Worm (Caenorhabditis elegans) whole organism, L4 larva: ENCODE data around the gene mspn-1.

ENCODE experiments used
- ama-1 ChIP-seq: fragments of 150-350 bp; optimal IDR thresholded peaks from 2 replicates; lab custom pipeline; 2014; ENCODE audit warnings: inconsistent platforms, mixed read lengths
- dpl-1 ChIP-seq: fragments of 150-350 bp; optimal IDR thresholded peaks from 2 replicates; lab custom pipeline; 2014; ENCODE audit warnings: missing biosample characterization, missing genetic modification reagents, missing genetic modification characterization
- mdl-1 ChIP-seq, 2 experiments: fragments of 150-350 bp in 1 of 2; sonication (generic microtip) in 1 of 2; optimal IDR thresholded peaks; 2 replicates each; lab custom pipeline; 2014 to 2017; ENCODE audit warnings: missing biosample characterization in 2 of 2, missing genetic modification characterization in 2 of 2
- nhr-11 ChIP-seq: fragments of 150-350 bp; optimal IDR thresholded peaks from 2 replicates; lab custom pipeline; 2014; ENCODE audit warnings: missing biosample characterization, missing genetic modification characterization
- spr-3 ChIP-seq: fragments of 200-800 bp; sonication (Bioruptor generic); optimal IDR thresholded peaks from 2 replicates; lab custom pipeline; 2018; ENCODE audit warnings: mild to moderate bottlenecking, missing genetic modification characterization, missing compliant biosample characterization
- unc-39 ChIP-seq: sonication (generic microtip); optimal IDR thresholded peaks from 2 replicates; lab custom pipeline; 2017; ENCODE audit warnings: missing biosample characterization, missing genetic modification characterization

DNA sequence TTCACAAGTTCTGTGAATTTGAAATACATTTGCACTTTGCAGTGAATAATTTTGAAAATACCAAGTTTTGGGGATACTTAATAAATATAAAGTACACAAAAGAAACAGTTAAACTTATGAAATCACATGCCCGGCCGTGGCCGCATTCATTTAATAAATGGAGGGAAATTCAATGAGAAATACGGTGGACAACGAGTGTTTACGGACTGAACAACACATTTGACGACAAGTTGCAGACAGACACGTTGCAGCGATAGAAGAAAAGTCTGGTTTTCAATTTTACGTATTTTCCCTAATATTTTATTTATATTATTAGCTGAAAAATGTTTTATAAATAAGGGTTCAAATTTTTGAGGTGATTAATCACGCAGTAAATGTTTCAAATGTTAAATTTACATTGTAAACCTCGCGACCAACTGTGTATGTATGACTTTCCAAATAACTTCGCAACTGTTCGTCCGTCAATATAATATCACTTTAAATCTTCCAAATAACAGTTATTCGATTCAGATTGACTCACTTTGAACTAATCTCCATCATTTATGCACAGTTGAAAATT is 26.2 kb upstream of the mspn-1 start, which contains the start of gene copg-1:
- TF ChIP-seq nhr-11 (tag; lab: Kevin White, UChicago) (no peak), dpl-1 (GFP tag; lab: Kevin White, UChicago) (peak; percentile 55), ama-1 (lab: Kevin White, UChicago) (no peak), unc-39 (tag; lab: Kevin White, UChicago) (no peak), mdl-1 (tag; optimal IDR thresholded peaks at IDR 0.05; lab: Kevin White, UChicago) (peak in 1 of 2 experiments; percentile 9), spr-3 (GFP tag; lab: Kevin White, UChicago) (no peak)
